Fruit fly (Drosophila melanogaster): Measurements from ENCODE around the gene TTLL3A.

Gene TTLL3A

DNA sequence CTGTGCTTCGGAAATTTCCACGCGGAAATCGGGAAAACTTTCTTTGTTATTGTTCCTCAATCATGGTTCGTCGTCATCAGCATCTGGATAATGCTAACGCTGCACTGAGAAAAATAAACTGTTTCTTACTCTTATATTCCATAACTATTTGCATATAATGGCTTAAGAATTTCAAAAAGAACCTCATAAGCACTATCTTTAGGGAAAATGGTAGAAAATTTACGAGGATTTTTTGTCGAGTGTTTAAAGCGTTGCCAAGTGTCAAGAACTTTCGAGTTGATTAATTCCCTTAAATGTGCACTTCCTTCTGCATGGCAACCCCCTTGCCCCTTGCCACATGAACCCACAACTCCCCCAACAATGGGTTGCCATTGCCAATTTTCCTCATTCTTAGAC is 48.0 kb upstream of the TTLL3A start (continued):
- no peak for TF ChIP-seq Hand (GFP tag; optimal IDR thresholded peaks at IDR 0.05)
- TF ChIP-seq zfh1 (GFP tag; IDR thresholded peaks at IDR 0.05) = peak; percentile 56; the same call in 2 of the 3 replicates
- TF ChIP-seq CG12659 (GFP tag; optimal IDR thresholded peaks at IDR 0.05) = peak; percentile 8
- peak; percentile 68 for TF ChIP-seq CG17359 (tag; optimal IDR thresholded peaks at IDR 0.05)
- no peak for TF ChIP-seq Bteb2 (GFP tag; optimal IDR thresholded peaks at IDR 0.05)
- TF ChIP-seq gt (GFP tag; IDR thresholded peaks at IDR 0.05) = no peak
- TF ChIP-seq bcd (GFP tag; optimal IDR thresholded peaks at IDR 0.05) = peak; percentile 52
- no peak for TF ChIP-seq zen (tag; optimal IDR thresholded peaks at IDR 0.05)
- TF ChIP-seq Fer2 (tag; optimal IDR thresholded peaks at IDR 0.05) = no peak
- no peak for TF ChIP-seq CG33213 (GFP tag; optimal IDR thresholded peaks at IDR 0.05)
- TF ChIP-seq zen2 (GFP tag; IDR thresholded peaks at IDR 0.05; ENCODE audit: partially characterized antibody) = no peak
- TF ChIP-seq Mes4 (GFP tag; optimal IDR thresholded peaks at IDR 0.05) = peak; percentile 44
- TF ChIP-seq CG12219 (GFP tag; optimal IDR thresholded peaks at IDR 0.05) = peak; percentile 38
- TF ChIP-seq CG2120 (GFP tag; optimal IDR thresholded peaks at IDR 0.05) = peak; percentile 35
- TF ChIP-seq gsb (GFP tag; IDR thresholded peaks at IDR 0.05) = no peak
- peak; percentile 76 for TF ChIP-seq fd96Cb (tag; optimal IDR thresholded peaks at IDR 0.05)
- peak; percentile 41 for TF ChIP-seq CG17802 (tag; optimal IDR thresholded peaks at IDR 0.05)
- TF ChIP-seq CG8290 (GFP tag; optimal IDR thresholded peaks at IDR 0.05) = no peak
- no peak for TF ChIP-seq CG8290 (tag; optimal IDR thresholded peaks at IDR 0.05)
- no peak for TF ChIP-seq yki (optimal IDR thresholded peaks at IDR 0.05)
- no peak for TF ChIP-seq pan (optimal IDR thresholded peaks at IDR 0.05)
- peak in 1 of 2 experiments; percentile 57 for TF ChIP-seq pan (GFP tag; optimal IDR thresholded peaks at IDR 0.05 in 1 of 2, IDR thresholded peaks at IDR 0.05 in 1 of 2)
- TF ChIP-seq HLH4C (GFP tag; IDR thresholded peaks at IDR 0.05; ENCODE audit: partially characterized antibody) = no peak
- TF ChIP-seq BEAF-32 (GFP tag; optimal IDR thresholded peaks at IDR 0.05) = no peak
- no peak for TF ChIP-seq jumu (GFP tag; optimal IDR thresholded peaks at IDR 0.05)
- TF ChIP-seq CG4360 (GFP tag; IDR thresholded peaks at IDR 0.05) = no peak
- no peak for TF ChIP-seq ftz-f1 (GFP tag; optimal IDR thresholded peaks at IDR 0.05)
- TF ChIP-seq Ada2b (GFP tag; IDR thresholded peaks at IDR 0.05) = peak; percentile 51; the same call in 1 of the 2 replicates
- TF ChIP-seq Dfd (GFP tag; optimal IDR thresholded peaks at IDR 0.05) = no peak
- peak; percentile 68 for TF ChIP-seq slbo (GFP tag; IDR thresholded peaks at IDR 0.05)
- TF ChIP-seq oc (tag; optimal IDR thresholded peaks at IDR 0.05) = peak; percentile 40
- TF ChIP-seq al (GFP tag; IDR thresholded peaks at IDR 0.05) = no peak
- TF ChIP-seq CG31441 (GFP tag; IDR thresholded peaks at IDR 0.05) = peak; percentile 67
- TF ChIP-seq trem (tag; optimal IDR thresholded peaks at IDR 0.05) = peak; percentile 61
- peak; percentile 19 for TF ChIP-seq CG9727 (GFP tag; optimal IDR thresholded peaks at IDR 0.05)
- TF ChIP-seq hth (optimal IDR thresholded peaks at IDR 0.05) = no peak
- TF ChIP-seq CG18764 (GFP tag; optimal IDR thresholded peaks at IDR 0.05) = peak; percentile 57
- TF ChIP-seq odd (GFP tag; optimal IDR thresholded peaks at IDR 0.05) = no peak
- peak; percentile 23 for TF ChIP-seq CG18476 (GFP tag; optimal IDR thresholded peaks at IDR 0.05)
- TF ChIP-seq D19A (tag; optimal IDR thresholded peaks at IDR 0.05) = peak; percentile 67
- no peak for TF ChIP-seq CG3407 (GFP tag; optimal IDR thresholded peaks at IDR 0.05)
- TF ChIP-seq CG10209 (GFP tag; optimal IDR thresholded peaks at IDR 0.05) = peak; percentile 21
- TF ChIP-seq CG11695 (GFP tag; IDR thresholded peaks at IDR 0.05) = peak; percentile 20; the same call in 1 of the 3 replicates
